Fruit fly (Drosophila melanogaster) whole organism, embryonic: ENCODE data around the gene CG13114.

Experiments
- Asciz ChIP-seq: fragments of 200-800 bp; sonication (Bioruptor generic); optimal IDR thresholded peaks from 2 replicates; lab custom pipeline; 2017; ENCODE audit warnings: missing biosample characterization, mild to moderate bottlenecking, missing genetic modification characterization, missing genetic modification reagents
- B-H1 ChIP-seq: fragments of 200-800 bp; sonication (Bioruptor generic); IDR thresholded peaks from 3 replicates; pipeline ENCODE4 v1.3.6; 2022; ENCODE audit warnings: missing biosample characterization, missing genetic modification characterization
- Blimp-1 ChIP-seq: fragments of 200-800 bp; sonication (Bioruptor generic); optimal IDR thresholded peaks from 3 replicates; lab custom pipeline; 2018; ENCODE audit warnings: missing biosample characterization, missing genetic modification characterization, mild to moderate bottlenecking, moderate library complexity, missing genetic modification reagents
- Bteb2 ChIP-seq: fragments of 200-800 bp; sonication (Bioruptor generic); optimal IDR thresholded peaks from 2 replicates; lab custom pipeline; 2016; ENCODE audit warnings: missing biosample characterization, missing genetic modification characterization
- CG10209 ChIP-seq: fragments of 200-800 bp; sonication (Bioruptor generic); optimal IDR thresholded peaks from 3 replicates; lab custom pipeline; 2017; ENCODE audit warnings: missing biosample characterization, mild to moderate bottlenecking, missing genetic modification characterization, missing genetic modification reagents
- CG11085 ChIP-seq: fragments of 200-800 bp; sonication (Bioruptor generic); IDR thresholded peaks from 2 replicates; pipeline ENCODE4 v1.3.6; 2022; ENCODE audit warnings: missing biosample characterization, missing genetic modification characterization
- CG12104 ChIP-seq: fragments of 200-800 bp; sonication (Bioruptor generic); optimal IDR thresholded peaks from 3 replicates; lab custom pipeline; 2016; ENCODE audit warnings: missing biosample characterization, missing genetic modification characterization
- CG14441 ChIP-seq: fragments of 200-800 bp; sonication (Bioruptor generic); IDR thresholded peaks from 2 replicates; pipeline ENCODE4 v1.3.6; 2022; ENCODE audit warnings: missing biosample characterization, missing genetic modification characterization
- CG17385 ChIP-seq: fragments of 200-800 bp; sonication (Bioruptor generic); optimal IDR thresholded peaks from 3 replicates; lab custom pipeline; 2018; ENCODE audit warnings: missing biosample characterization, mild to moderate bottlenecking, missing genetic modification characterization
- CG2116 ChIP-seq: fragments of 200-800 bp; sonication (Bioruptor generic); optimal IDR thresholded peaks from 3 replicates; lab custom pipeline; 2018; ENCODE audit warnings: missing biosample characterization, mild to moderate bottlenecking, missing genetic modification characterization
- CG2712 ChIP-seq: fragments of 200-800 bp; optimal IDR thresholded peaks from 3 replicates; lab custom pipeline; 2019; ENCODE audit warnings: missing biosample characterization, mild to moderate bottlenecking, missing genetic modification characterization, moderate library complexity
- CG32767 ChIP-seq: fragments of 200-800 bp; sonication (Bioruptor generic); IDR thresholded peaks from 2 replicates; pipeline ENCODE4 v1.3.6; 2022; ENCODE audit warnings: missing biosample characterization, missing genetic modification characterization
- CG3281 ChIP-seq: fragments of 200-800 bp; sonication (Bioruptor generic); optimal IDR thresholded peaks from 3 replicates; lab custom pipeline; 2017; ENCODE audit warnings: missing biosample characterization, mild to moderate bottlenecking, missing genetic modification characterization
- CG3847 ChIP-seq: fragments of 200-800 bp; sonication (Bioruptor generic); IDR thresholded peaks from 2 replicates; pipeline ENCODE4 v1.3.6; 2022; ENCODE audit warnings: missing biosample characterization, missing genetic modification characterization
- CG4617 ChIP-seq: fragments of 200-800 bp; sonication (Bioruptor generic); optimal IDR thresholded peaks from 3 replicates; lab custom pipeline; 2016; ENCODE audit warnings: missing biosample characterization, missing genetic modification characterization, borderline replicate concordance
- CG5180 ChIP-seq: fragments of 200-800 bp; sonication (Bioruptor generic); optimal IDR thresholded peaks from 3 replicates; lab custom pipeline; 2017; ENCODE audit warnings: missing biosample characterization, missing genetic modification characterization, mild to moderate bottlenecking, moderate library complexity, missing genetic modification reagents
- CG6689 ChIP-seq: fragments of 200-800 bp; sonication (Bioruptor generic); IDR thresholded peaks from 2 replicates; pipeline ENCODE4 v1.3.6; 2022; ENCODE audit warnings: missing biosample characterization, missing genetic modification characterization
- CG6791 ChIP-seq: fragments of 200-800 bp; sonication (Bioruptor generic); IDR thresholded peaks from 3 replicates; pipeline ENCODE4 v1.3.6; 2022; ENCODE audit warnings: missing biosample characterization, missing genetic modification characterization; ENCODE audit not compliant: partially characterized antibody
- CG8388 ChIP-seq: fragments of 200-800 bp; sonication (Bioruptor generic); optimal IDR thresholded peaks from 2 replicates; lab custom pipeline; 2019; ENCODE audit warnings: missing biosample characterization, mild to moderate bottlenecking, missing genetic modification characterization, moderate library complexity
- CG9215 ChIP-seq: fragments of 200-800 bp; sonication (Bioruptor generic); IDR thresholded peaks from 2 replicates; pipeline ENCODE4 v1.3.6; 2022; ENCODE audit warnings: missing biosample characterization, missing genetic modification characterization
- CG9727 ChIP-seq: fragments of 200-800 bp; sonication (Bioruptor generic); optimal IDR thresholded peaks from 3 replicates; lab custom pipeline; 2017; ENCODE audit warnings: missing biosample characterization, mild to moderate bottlenecking, missing genetic modification characterization
- CG9817 ChIP-seq: fragments of 200-800 bp; sonication (Bioruptor generic); optimal IDR thresholded peaks from 2 replicates; lab custom pipeline; 2018; ENCODE audit warnings: missing biosample characterization, mild to moderate bottlenecking, missing genetic modification characterization, moderate library complexity
- CG9932 ChIP-seq: fragments of 200-800 bp; sonication (Bioruptor generic); IDR thresholded peaks from 2 replicates; pipeline ENCODE4 v1.3.6; 2022; ENCODE audit warnings: missing biosample characterization, missing genetic modification characterization
- D19A ChIP-seq: fragments of 200-800 bp; optimal IDR thresholded peaks from 3 replicates; lab custom pipeline; 2019; ENCODE audit warnings: missing biosample characterization, mild to moderate bottlenecking, missing genetic modification characterization, moderate library complexity
- Drgx ChIP-seq: fragments of 200-800 bp; sonication (Bioruptor generic); IDR thresholded peaks from 2 replicates; pipeline ENCODE4 v1.3.6; 2022; ENCODE audit warnings: missing biosample characterization, missing genetic modification characterization
- Hmr ChIP-seq: fragments of 200-800 bp; sonication (Bioruptor generic); optimal IDR thresholded peaks from 3 replicates; lab custom pipeline; 2017; ENCODE audit warnings: mild to moderate bottlenecking, missing biosample characterization, missing genetic modification reagents, missing genetic modification characterization
- Nf-YC ChIP-seq: fragments of 200-800 bp; optimal IDR thresholded peaks from 3 replicates; lab custom pipeline; 2019; ENCODE audit warnings: missing biosample characterization, mild to moderate bottlenecking, missing genetic modification characterization, moderate library complexity
- Oli ChIP-seq: fragments of 200-800 bp; sonication (Bioruptor generic); optimal IDR thresholded peaks from 2 replicates; lab custom pipeline; 2018; ENCODE audit warnings: missing biosample characterization, mild to moderate bottlenecking, missing genetic modification characterization, moderate library complexity
- Rfx ChIP-seq: fragments of 200-800 bp; sonication (Bioruptor generic); IDR thresholded peaks from 2 replicates; pipeline ENCODE4 v1.3.6; 2022; ENCODE audit warnings: missing biosample characterization, missing genetic modification characterization
- Sin3A ChIP-seq: fragments of >200 bp; optimal IDR thresholded peaks from 2 replicates; lab custom pipeline; 2018
- Vsx1 ChIP-seq: fragments of 200-800 bp; sonication (Bioruptor generic); optimal IDR thresholded peaks from 2 replicates; lab custom pipeline; 2017; ENCODE audit warnings: missing biosample characterization, mild to moderate bottlenecking, missing genetic modification characterization, missing genetic modification reagents
- al ChIP-seq: fragments of 200-800 bp; sonication (Bioruptor generic); IDR thresholded peaks from 2 replicates; pipeline ENCODE4 v1.3.6; 2022; ENCODE audit warnings: missing biosample characterization, missing genetic modification characterization
- aop ChIP-seq: fragments of 200-800 bp; sonication (Bioruptor generic); IDR thresholded peaks from 2 replicates; pipeline ENCODE4 v1.3.6; 2022; ENCODE audit warnings: missing biosample characterization, missing genetic modification characterization
- ci ChIP-seq: fragments of 200-800 bp; sonication (Bioruptor generic); IDR thresholded peaks from 3 replicates; pipeline ENCODE4 v1.3.6; 2022; ENCODE audit warnings: missing biosample characterization, missing genetic modification characterization
- cwo ChIP-seq: fragments of 200-800 bp; sonication (Bioruptor generic); optimal IDR thresholded peaks from 3 replicates; lab custom pipeline; 2017; ENCODE audit warnings: missing biosample characterization, missing genetic modification characterization, mild to moderate bottlenecking, moderate library complexity, missing genetic modification reagents
- ewg ChIP-seq: fragments of 200-800 bp; sonication (Bioruptor generic); optimal IDR thresholded peaks from 3 replicates; lab custom pipeline; 2017; ENCODE audit warnings: mild to moderate bottlenecking, missing biosample characterization, missing genetic modification reagents, missing genetic modification characterization
- hb ChIP-seq: fragments of 200-800 bp; sonication (Bioruptor generic); IDR thresholded peaks from 3 replicates; pipeline ENCODE4 v1.3.6; 2022; ENCODE audit warnings: missing biosample characterization, missing genetic modification characterization; ENCODE audit not compliant: partially characterized antibody
- insv ChIP-seq, 2 experiments: fragments of 200-800 bp; sonication (Bioruptor generic); optimal IDR thresholded peaks; 3 replicates each; lab custom pipeline; 2016 to 2018; ENCODE audit warnings: missing biosample characterization in 2 of 2, missing genetic modification characterization in 2 of 2
- lmd ChIP-seq: fragments of 200-800 bp; sonication (Bioruptor generic); IDR thresholded peaks from 2 replicates; pipeline ENCODE4 v1.3.6; 2022; ENCODE audit warnings: missing biosample characterization, missing genetic modification characterization
- mam ChIP-seq: fragments of 200-800 bp; sonication (Bioruptor generic); optimal IDR thresholded peaks from 3 replicates; lab custom pipeline; 2016; ENCODE audit warnings: missing biosample characterization, missing genetic modification characterization
- prd ChIP-seq, 3 experiments: fragments of >200 bp in 2 of 3; fragments of 200-800 bp in 1 of 3; sonication (Bioruptor generic) in 1 of 3; optimal IDR thresholded peaks in 2 of 3; IDR thresholded peaks in 1 of 3; 2 replicates in 2 of 3; 3 replicates in 1 of 3; pipeline versions ENCODE4 v1.3.6 to Lab custom; 2017 to 2022; ENCODE audit warnings: missing biosample characterization in 1 of 3, missing genetic modification characterization in 1 of 3
- pros ChIP-seq: fragments of 200-800 bp; sonication (Bioruptor generic); optimal IDR thresholded peaks from 3 replicates; lab custom pipeline; 2019; ENCODE audit warnings: missing biosample characterization, mild to moderate bottlenecking, missing genetic modification characterization, moderate library complexity
- repo ChIP-seq: fragments of 200-800 bp; sonication (Bioruptor generic); optimal IDR thresholded peaks from 2 replicates; lab custom pipeline; 2016; ENCODE audit warnings: missing biosample characterization, missing genetic modification characterization
- salm ChIP-seq: fragments of 200-800 bp; sonication (Bioruptor generic); optimal IDR thresholded peaks from 2 replicates; lab custom pipeline; 2018; ENCODE audit warnings: missing biosample characterization, mild to moderate bottlenecking, missing genetic modification characterization
- sim ChIP-seq: fragments of 200-800 bp; sonication (Bioruptor generic); IDR thresholded peaks from 2 replicates; pipeline ENCODE4 v1.3.6; 2022; ENCODE audit warnings: missing biosample characterization, missing genetic modification characterization
- tgo ChIP-seq: fragments of 200-800 bp; sonication (Bioruptor generic); IDR thresholded peaks from 3 replicates; pipeline ENCODE4 v1.3.6; 2022; ENCODE audit warnings: missing biosample characterization, missing genetic modification characterization
- tio ChIP-seq: fragments of 200-800 bp; sonication (Bioruptor generic); optimal IDR thresholded peaks from 2 replicates; lab custom pipeline; 2017; ENCODE audit warnings: missing biosample characterization, missing genetic modification characterization, inconsistent platforms
- tll ChIP-seq, 2 experiments: fragments of 200-800 bp in 1 of 2; fragments of >200 bp in 1 of 2; sonication (Bioruptor generic) in 1 of 2; optimal IDR thresholded peaks; 2 replicates each; lab custom pipeline; 2017 to 2019; ENCODE audit warnings: missing biosample characterization in 2 of 2, missing genetic modification characterization in 2 of 2, mild to moderate bottlenecking in 1 of 2, moderate library complexity in 1 of 2
- zen ChIP-seq: fragments of 200-800 bp; sonication (Bioruptor generic); optimal IDR thresholded peaks from 3 replicates; lab custom pipeline; 2018; ENCODE audit warnings: missing biosample characterization, mild to moderate bottlenecking, missing genetic modification characterization, moderate library complexity

Gene CG13114

dm6 chr2L:9564527-9564926, 18.9 kb downstream of the CG13114 start:
- TF ChIP-seq CG6689 (0 out of 2 replicates have a peak, but pooled peaks have one; percentile 11), CG12104 (GFP tag; lab: Kevin White, UChicago) (peak; percentile 23), Drgx (GFP tag; lab: Robert Waterston, UW) (peak; percentile 72), zen (no peak), CG2712 (peak; percentile 54), Sin3A (lab: Kevin White, UChicago) (no peak), mam (GFP tag; lab: Kevin White, UChicago) (no peak), CG11085 (GFP tag; lab: Robert Waterston, UW) (no peak), tll (GFP tag; optimal IDR thresholded peaks at IDR 0.05; lab: Kevin White, UChicago) (no peak), CG9727 (peak; percentile 31), CG10209 (GFP tag; lab: Kevin White, UChicago) (peak; percentile 45), al (GFP tag; lab: Robert Waterston, UW) (0 out of 2 replicates have a peak, but pooled peaks have one; percentile 19), cwo (GFP tag; lab: Kevin White, UChicago) (peak; percentile 34), Oli (peak; percentile 59), Blimp-1 (GFP tag; lab: Kevin White, UChicago) (peak; percentile 50), CG17385 (GFP tag; lab: Kevin White, UChicago) (peak; percentile 40), ci (GFP tag; lab: Robert Waterston, UW) (no peak), CG5180 (GFP tag; lab: Kevin White, UChicago) (peak; percentile 2), CG32767 (GFP tag; lab: Robert Waterston, UW) (0 out of 2 replicates have a peak, but pooled peaks have one; percentile 33), repo (GFP tag; lab: Kevin White, UChicago) (no peak), Rfx (GFP tag; lab: Robert Waterston, UW) (peak; percentile 32; the same call in 1 of the 2 replicates), Asciz (peak; percentile 24), insv (GFP tag; optimal IDR thresholded peaks at IDR 0.05; lab: Kevin White, UChicago) (no peak), tio (GFP tag; lab: Kevin White, UChicago) (peak; percentile 16), CG4617 (no peak), CG8388 (GFP tag; lab: Kevin White, UChicago) (peak; percentile 36), ewg (peak; percentile 20), aop (GFP tag; lab: Robert Waterston, UW) (no peak), Hmr (peak; percentile 63), salm (tag; lab: Kevin White, UChicago) (no peak), CG9817 (tag; lab: Kevin White, UChicago) (peak; percentile 57), CG9932 (GFP tag; lab: Robert Waterston, UW) (peak; percentile 52), CG6791 (GFP tag; lab: Robert Waterston, UW) (no peak), CG3847 (0 out of 2 replicates have a peak, but pooled peaks have one; percentile 18), B-H1 (GFP tag; lab: Robert Waterston, UW) (0 out of 3 replicates have a peak, but pooled peaks have one; percentile 14), CG3281 (GFP tag; lab: Kevin White, UChicago) (peak; percentile 48), Vsx1 (peak; percentile 21), CG2116 (GFP tag; lab: Kevin White, UChicago) (no peak), lmd (GFP tag; lab: Robert Waterston, UW) (peak; percentile 59), CG14441 (peak; percentile 51), sim (no peak), Bteb2 (GFP tag; lab: Kevin White, UChicago) (no peak), hb (GFP tag; lab: Robert Waterston, UW) (no peak), CG9215 (peak; percentile 47), Nf-YC (peak; percentile 26), prd (optimal IDR thresholded peaks at IDR 0.05; lab: Kevin White, UChicago) (no peak), prd (GFP tag; IDR thresholded peaks at IDR 0.05; lab: Robert Waterston, UW) (peak; percentile 29; the same call in 1 of the 3 replicates), pros (GFP tag; lab: Kevin White, UChicago) (no peak), tgo (GFP tag; lab: Robert Waterston, UW) (peak; percentile 48; the same call in 2 of the 3 replicates), D19A (tag; lab: Kevin White, UChicago) (peak; percentile 40)
